Worm (Caenorhabditis elegans): ENCODE results near the gene T24B8.3.

ce11 chrII:9064437-9064836 lies 3.5 kb upstream of the T24B8.3 start:
- TF ChIP-seq F49E8.2 (tag; optimal IDR thresholded peaks at IDR 0.05; ENCODE audit: insufficient read depth) (no peak), F57C9.4 (tag; optimal IDR thresholded peaks at IDR 0.05) (no peak), lsy-27 (tag; optimal IDR thresholded peaks at IDR 0.05; ENCODE audit: borderline replicate concordance, insufficient read depth) (no peak), pha-4 (tag; optimal IDR thresholded peaks at IDR 0.05) (no peak), lin-35 (GFP tag; optimal IDR thresholded peaks at IDR 0.05) (no peak), sea-2 (GFP tag; IDR thresholded peaks at IDR 0.05) (no peak), dpl-1 (GFP tag; optimal IDR thresholded peaks at IDR 0.05) (no peak)
